Worm (Caenorhabditis elegans) whole organism, early embryonic: ENCODE data around the gene nas-13.

Experiments used
- B0310.2 ChIP-seq: sonication (generic microtip); optimal IDR thresholded peaks from 2 replicates; lab custom pipeline; 2016; ENCODE audit warnings: mild to moderate bottlenecking, missing genetic modification characterization, missing compliant biosample characterization
- hmbx-1 ChIP-seq: sonication (generic microtip); optimal IDR thresholded peaks from 2 replicates; lab custom pipeline; 2016; ENCODE audit warnings: mild to moderate bottlenecking, missing genetic modification characterization, missing compliant biosample characterization

ce11 chrX:15395723-15396122, 32.3 kb downstream of the nas-13 start:
- TF ChIP-seq B0310.2 (tag; lab: Kevin White, UChicago) = no peak
- TF ChIP-seq hmbx-1 (tag; lab: Kevin White, UChicago) = no peak
